Worm (Caenorhabditis elegans): Measurements from ENCODE around the gene emc-3.

Gene emc-3

ce11 chrIV:13398728-13399127 is 17.0 kb upstream of the emc-3 start, which contains the start of gene Y62E10A.13:
Y62E10A.13 (minus strand) TSS chrIV:13399053.
- TF ChIP-seq B0310.2 (tag; optimal IDR thresholded peaks at IDR 0.05) (no peak), ama-1 (optimal IDR thresholded peaks at IDR 0.05) (no peak), sea-1 (GFP tag; conservative IDR thresholded peaks at IDR 0.05) (no peak), F13C5.2 (tag; optimal IDR thresholded peaks at IDR 0.05) (no peak), flt-1 (GFP tag; IDR thresholded peaks at IDR 0.05) (no peak)

ce11 chrIV:13396375-13396774 is 14.7 kb upstream of the emc-3 start:
- TF ChIP-seq pes-1 (GFP tag; IDR thresholded peaks at IDR 0.05) (no peak), ceh-36 (tag; optimal IDR thresholded peaks at IDR 0.05) (no peak), tbx-37 (GFP tag; conservative IDR thresholded peaks at IDR 0.05) (no peak), tbx-11 (GFP tag; IDR thresholded peaks at IDR 0.05) (no peak), ama-1 (optimal IDR thresholded peaks at IDR 0.05) (no peak), aly-1 (tag; optimal IDR thresholded peaks at IDR 0.05) (no peak), ets-7 (tag; optimal IDR thresholded peaks at IDR 0.05) (no peak), ceh-13 (GFP tag; optimal IDR thresholded peaks at IDR 0.05) (no peak), hnd-1 (tag; optimal IDR thresholded peaks at IDR 0.05) (no peak), flt-1 (GFP tag; IDR thresholded peaks at IDR 0.05) (no peak), hmbx-1 (tag; optimal IDR thresholded peaks at IDR 0.05) (no peak), tra-4 (tag; optimal IDR thresholded peaks at IDR 0.05) (no peak), sea-1 (GFP tag; conservative IDR thresholded peaks at IDR 0.05) (no peak), hmg-4 (GFP tag; optimal IDR thresholded peaks at IDR 0.05) (no peak), B0310.2 (tag; optimal IDR thresholded peaks at IDR 0.05) (no peak), scrt-1 (GFP tag; IDR thresholded peaks at IDR 0.05) (no peak), F13C5.2 (tag; optimal IDR thresholded peaks at IDR 0.05) (no peak)

- TF ChIP-seq B0310.2 (tag; optimal IDR thresholded peaks at IDR 0.05) (no peak), tbx-11 (GFP tag; IDR thresholded peaks at IDR 0.05) (no peak), tbx-37 (GFP tag; conservative IDR thresholded peaks at IDR 0.05) (no peak), tra-4 (tag; optimal IDR thresholded peaks at IDR 0.05) (no peak), scrt-1 (GFP tag; IDR thresholded peaks at IDR 0.05) (no peak), hmg-4 (GFP tag; optimal IDR thresholded peaks at IDR 0.05) (peak; percentile 53), ceh-36 (tag; optimal IDR thresholded peaks at IDR 0.05) (no peak), ama-1 (optimal IDR thresholded peaks at IDR 0.05) (no peak), F13C5.2 (tag; optimal IDR thresholded peaks at IDR 0.05) (peak; percentile 10), pes-1 (GFP tag; IDR thresholded peaks at IDR 0.05) (no peak)
Measured at ce11 chrIV:13395255-13395654, 13.5 kb upstream of the emc-3 start.

- TF ChIP-seq aly-1 (tag; optimal IDR thresholded peaks at IDR 0.05): no peak
- TF ChIP-seq flt-1 (GFP tag; IDR thresholded peaks at IDR 0.05): no peak
- no peak for TF ChIP-seq hmg-4 (GFP tag; optimal IDR thresholded peaks at IDR 0.05)
- TF ChIP-seq sea-1 (GFP tag; conservative IDR thresholded peaks at IDR 0.05): no peak
- no peak for TF ChIP-seq B0310.2 (tag; optimal IDR thresholded peaks at IDR 0.05)
- TF ChIP-seq tbx-37 (GFP tag; conservative IDR thresholded peaks at IDR 0.05): no peak
- no peak for TF ChIP-seq scrt-1 (GFP tag; IDR thresholded peaks at IDR 0.05)
- TF ChIP-seq ama-1 (optimal IDR thresholded peaks at IDR 0.05): no peak
- no peak for TF ChIP-seq ets-7 (tag; optimal IDR thresholded peaks at IDR 0.05)
- TF ChIP-seq F13C5.2 (tag; optimal IDR thresholded peaks at IDR 0.05): no peak
- TF ChIP-seq hmbx-1 (tag; optimal IDR thresholded peaks at IDR 0.05): no peak
- no peak for TF ChIP-seq hnd-1 (tag; optimal IDR thresholded peaks at IDR 0.05)
- no peak for TF ChIP-seq tbx-11 (GFP tag; IDR thresholded peaks at IDR 0.05)
- TF ChIP-seq ceh-13 (GFP tag; optimal IDR thresholded peaks at IDR 0.05): no peak
- TF ChIP-seq pes-1 (GFP tag; IDR thresholded peaks at IDR 0.05): no peak
- no peak for TF ChIP-seq ceh-36 (tag; optimal IDR thresholded peaks at IDR 0.05)
- TF ChIP-seq tra-4 (tag; optimal IDR thresholded peaks at IDR 0.05): no peak
Measured at ce11 chrIV:13394686-13395085, 13.0 kb upstream of the emc-3 start.

ce11 chrIV:13393246-13393716 is 11.6 kb upstream of the emc-3 start:
- TF ChIP-seq sea-1 (GFP tag; conservative IDR thresholded peaks at IDR 0.05): no peak
- no peak for TF ChIP-seq flt-1 (GFP tag; IDR thresholded peaks at IDR 0.05)
- no peak for TF ChIP-seq ama-1 (optimal IDR thresholded peaks at IDR 0.05)
- TF ChIP-seq F13C5.2 (tag; optimal IDR thresholded peaks at IDR 0.05): no peak
- TF ChIP-seq tbx-37 (GFP tag; conservative IDR thresholded peaks at IDR 0.05): no peak
- TF ChIP-seq hnd-1 (tag; optimal IDR thresholded peaks at IDR 0.05): no peak
- TF ChIP-seq tra-4 (tag; optimal IDR thresholded peaks at IDR 0.05): no peak
- no peak for TF ChIP-seq hmbx-1 (tag; optimal IDR thresholded peaks at IDR 0.05)
- TF ChIP-seq ceh-13 (GFP tag; optimal IDR thresholded peaks at IDR 0.05): no peak
- no peak for TF ChIP-seq hmg-4 (GFP tag; optimal IDR thresholded peaks at IDR 0.05)
- TF ChIP-seq scrt-1 (GFP tag; IDR thresholded peaks at IDR 0.05): no peak
- no peak for TF ChIP-seq ceh-36 (tag; optimal IDR thresholded peaks at IDR 0.05)
- TF ChIP-seq pes-1 (GFP tag; IDR thresholded peaks at IDR 0.05): no peak
- TF ChIP-seq tbx-11 (GFP tag; IDR thresholded peaks at IDR 0.05): no peak
- TF ChIP-seq aly-1 (tag; optimal IDR thresholded peaks at IDR 0.05): no peak
- TF ChIP-seq B0310.2 (tag; optimal IDR thresholded peaks at IDR 0.05): no peak
- no peak for TF ChIP-seq ets-7 (tag; optimal IDR thresholded peaks at IDR 0.05)

ce11 chrIV:13392230-13392629 is 10.5 kb upstream of the emc-3 start:
- TF ChIP-seq flt-1 (GFP tag; IDR thresholded peaks at IDR 0.05): no peak

ce11 chrIV:13390770-13391169 is 9.0 kb upstream of the emc-3 start:
- no peak for TF ChIP-seq sea-1 (GFP tag; conservative IDR thresholded peaks at IDR 0.05)
- no peak for TF ChIP-seq flt-1 (GFP tag; IDR thresholded peaks at IDR 0.05)

- TF ChIP-seq hmbx-1 (tag; optimal IDR thresholded peaks at IDR 0.05) (no peak), tbx-37 (GFP tag; conservative IDR thresholded peaks at IDR 0.05) (no peak), B0310.2 (tag; optimal IDR thresholded peaks at IDR 0.05) (no peak), ceh-36 (tag; optimal IDR thresholded peaks at IDR 0.05) (no peak), hmg-4 (GFP tag; optimal IDR thresholded peaks at IDR 0.05) (no peak), tra-4 (tag; optimal IDR thresholded peaks at IDR 0.05) (no peak), sea-1 (GFP tag; conservative IDR thresholded peaks at IDR 0.05) (no peak), pes-1 (GFP tag; IDR thresholded peaks at IDR 0.05) (no peak), scrt-1 (GFP tag; IDR thresholded peaks at IDR 0.05) (no peak), ama-1 (optimal IDR thresholded peaks at IDR 0.05) (no peak), ceh-13 (GFP tag; optimal IDR thresholded peaks at IDR 0.05) (no peak), tbx-11 (GFP tag; IDR thresholded peaks at IDR 0.05) (no peak), F13C5.2 (tag; optimal IDR thresholded peaks at IDR 0.05) (no peak), hnd-1 (tag; optimal IDR thresholded peaks at IDR 0.05) (no peak), aly-1 (tag; optimal IDR thresholded peaks at IDR 0.05) (no peak), flt-1 (GFP tag; IDR thresholded peaks at IDR 0.05) (no peak), ets-7 (tag; optimal IDR thresholded peaks at IDR 0.05) (no peak)
Measured at ce11 chrIV:13389237-13389636, 7.5 kb upstream of the emc-3 start.
